Worm (Caenorhabditis elegans) whole organism, L2 larva: ENCODE data around the gene F25D1.3.

ENCODE experiments used
- C34F6.9 ChIP-seq: fragments of 150-350 bp; optimal IDR thresholded peaks from 2 replicates; lab custom pipeline; 2014; ENCODE audit warnings: missing biosample characterization, missing genetic modification characterization
- F13H6.1 ChIP-seq: sonication (generic microtip); optimal IDR thresholded peaks from 2 replicates; lab custom pipeline; 2016; ENCODE audit warnings: missing genetic modification characterization, missing compliant biosample characterization
- R02D3.7 ChIP-seq: fragments of 150-350 bp; optimal IDR thresholded peaks from 2 replicates; lab custom pipeline; 2014; ENCODE audit warnings: missing biosample characterization, missing genetic modification characterization
- ZK546.5 ChIP-seq: sonication (generic microtip); optimal IDR thresholded peaks from 2 replicates; lab custom pipeline; 2017; ENCODE audit warnings: missing biosample characterization, missing genetic modification characterization
- aly-2 ChIP-seq: fragments of 150-350 bp; optimal IDR thresholded peaks from 2 replicates; lab custom pipeline; 2014; ENCODE audit warnings: missing biosample characterization, missing genetic modification characterization
- blmp-1 ChIP-seq: sonication (generic microtip); optimal IDR thresholded peaks from 2 replicates; lab custom pipeline; 2017; ENCODE audit warnings: missing genetic modification characterization, mild to moderate bottlenecking, missing compliant biosample characterization, antibody characterized with exemption, moderate library complexity; ENCODE audit not compliant: insufficient read depth
- ceh-16 ChIP-seq: fragments of 150-350 bp; optimal IDR thresholded peaks from 2 replicates; lab custom pipeline; 2014; ENCODE audit warnings: missing biosample characterization, missing genetic modification characterization
- crh-2 ChIP-seq: sonication (generic microtip); optimal IDR thresholded peaks from 2 replicates; lab custom pipeline; 2017; ENCODE audit warnings: missing biosample characterization, missing genetic modification characterization
- dmd-4 ChIP-seq: sonication (generic microtip); optimal IDR thresholded peaks from 2 replicates; lab custom pipeline; 2017; ENCODE audit warnings: missing biosample characterization, missing genetic modification characterization
- elt-1 ChIP-seq: fragments of 150-350 bp; optimal IDR thresholded peaks from 2 replicates; lab custom pipeline; 2014; ENCODE audit warnings: missing biosample characterization, missing genetic modification characterization
- elt-3 ChIP-seq: sonication (generic microtip); optimal IDR thresholded peaks from 2 replicates; lab custom pipeline; 2017; ENCODE audit warnings: missing biosample characterization, missing genetic modification characterization
- fos-1 ChIP-seq: fragments of 150-350 bp; optimal IDR thresholded peaks from 2 replicates; lab custom pipeline; 2014; ENCODE audit warnings: missing biosample characterization, missing genetic modification characterization
- gmeb-1 ChIP-seq: fragments of 150-350 bp; optimal IDR thresholded peaks from 2 replicates; lab custom pipeline; 2014; ENCODE audit warnings: missing biosample characterization, missing genetic modification characterization
- lin-13 ChIP-seq: fragments of 150-350 bp; optimal IDR thresholded peaks from 2 replicates; lab custom pipeline; 2014; ENCODE audit warnings: missing biosample characterization, missing genetic modification reagents, missing genetic modification characterization
- lin-39 ChIP-seq: fragments of 150-350 bp; optimal IDR thresholded peaks from 2 replicates; lab custom pipeline; 2014; ENCODE audit warnings: missing biosample characterization, missing genetic modification reagents, missing genetic modification characterization
- mab-5 ChIP-seq: fragments of 150-350 bp; optimal IDR thresholded peaks from 2 replicates; lab custom pipeline; 2014; ENCODE audit warnings: missing biosample characterization, missing genetic modification characterization
- mbf-1 ChIP-seq: sonication (generic microtip); optimal IDR thresholded peaks from 2 replicates; lab custom pipeline; 2017; ENCODE audit warnings: missing biosample characterization, missing genetic modification characterization
- mdl-1 ChIP-seq, 2 experiments: fragments of 150-350 bp in 1 of 2; sonication (generic microtip) in 1 of 2; optimal IDR thresholded peaks; 2 replicates each; lab custom pipeline; 2017; ENCODE audit warnings: missing biosample characterization in 2 of 2, missing genetic modification characterization in 2 of 2
- nhr-21 ChIP-seq: fragments of 150-350 bp; optimal IDR thresholded peaks from 2 replicates; lab custom pipeline; 2014; ENCODE audit warnings: missing biosample characterization, missing genetic modification characterization
- nhr-237 ChIP-seq: fragments of 150-350 bp; optimal IDR thresholded peaks from 2 replicates; lab custom pipeline; 2014; ENCODE audit warnings: missing biosample characterization, missing genetic modification characterization
- peb-1 ChIP-seq: fragments of 150-350 bp; optimal IDR thresholded peaks from 2 replicates; lab custom pipeline; 2014; ENCODE audit warnings: missing biosample characterization, missing genetic modification characterization
- skn-1 ChIP-seq: sonication (generic microtip); optimal IDR thresholded peaks from 2 replicates; lab custom pipeline; 2017; ENCODE audit warnings: missing biosample characterization, missing genetic modification characterization
- sma-9 ChIP-seq, 2 experiments: fragments of 150-350 bp in 1 of 2; sonication (generic microtip) in 1 of 2; optimal IDR thresholded peaks; 2 replicates each; lab custom pipeline; 2014 to 2016; ENCODE audit warnings: missing genetic modification characterization in 2 of 2, mild to moderate bottlenecking in 1 of 2, missing biosample characterization in 1 of 2, missing compliant biosample characterization in 1 of 2, missing genetic modification reagents in 1 of 2, moderate library complexity in 1 of 2
- snpc-4 ChIP-seq: fragments of 150-350 bp; optimal IDR thresholded peaks from 2 replicates; lab custom pipeline; 2014; ENCODE audit warnings: missing biosample characterization, missing genetic modification characterization
- unc-39 ChIP-seq: fragments of 150-350 bp; optimal IDR thresholded peaks from 2 replicates; lab custom pipeline; 2014; ENCODE audit warnings: missing biosample characterization, missing genetic modification characterization
- ztf-1 ChIP-seq: fragments of 200-800 bp; sonication (Bioruptor generic); conservative IDR thresholded peaks from 2 replicates; pipeline ENCODE4 v1.3.6; 2022; ENCODE audit warnings: missing genetic modification characterization, missing compliant biosample characterization
- ztf-11 ChIP-seq: sonication (generic microtip); optimal IDR thresholded peaks from 2 replicates; lab custom pipeline; 2017; ENCODE audit warnings: missing biosample characterization, missing genetic modification characterization

F25D1.3 gene

DNA sequence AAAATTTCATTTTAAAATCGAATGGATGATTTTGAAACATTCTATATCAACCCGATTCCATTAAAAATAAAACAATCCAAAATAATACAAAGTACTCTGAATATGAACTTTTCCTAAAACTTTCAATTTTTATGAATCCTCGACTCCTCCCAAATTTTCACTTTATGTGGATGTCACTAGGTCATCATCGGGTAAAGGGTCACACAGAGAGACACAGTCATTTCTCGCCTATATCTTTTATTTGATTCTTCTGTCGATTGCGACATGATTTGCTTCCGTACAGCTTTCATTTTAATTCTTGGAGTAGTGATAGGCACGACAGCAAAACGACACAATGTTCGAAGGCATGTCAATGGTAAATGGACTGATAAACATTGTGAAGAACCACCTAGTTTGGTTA is at the start of gene F25D1.3:
Gene F25D1.3 (plus strand): TSS at position 225 of the 400 bp plus-strand sequence.
- TF ChIP-seq fos-1 (tag; lab: Kevin White, UChicago) (no peak), blmp-1 (tag; lab: Kevin White, UChicago) (peak; percentile 30)

DNA sequence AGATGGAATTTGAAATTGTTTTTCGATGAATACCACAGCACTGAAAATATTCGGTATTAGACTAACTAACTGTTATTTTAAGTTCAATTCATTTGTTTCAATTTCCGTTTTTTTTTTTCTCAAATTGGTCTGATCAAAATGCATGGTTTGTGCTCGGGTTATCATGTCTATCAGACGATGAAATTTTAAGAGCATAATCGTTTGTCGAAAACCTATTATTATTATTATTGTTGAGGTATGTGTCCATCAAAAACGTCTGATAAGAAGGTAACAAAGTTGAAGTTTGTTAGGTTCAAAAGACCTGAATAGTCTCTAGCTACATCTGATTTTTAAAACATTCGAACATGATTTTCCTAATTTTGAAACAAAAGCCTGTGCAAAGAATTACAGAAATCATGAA is 44.5 kb upstream of the F25D1.3 start:
- peak; percentile 59 for TF ChIP-seq fos-1 (tag; lab: Kevin White, UChicago)
- no peak for TF ChIP-seq ZK546.5 (tag; lab: Kevin White, UChicago)
- peak; percentile 34 for TF ChIP-seq sma-9 (GFP tag; optimal IDR thresholded peaks at IDR 0.05; lab: Kevin White, UChicago)
- no peak for TF ChIP-seq sma-9 (tag; optimal IDR thresholded peaks at IDR 0.05; lab: Kevin White, UChicago)
- TF ChIP-seq, all 48 proteins: peak for 2

DNA sequence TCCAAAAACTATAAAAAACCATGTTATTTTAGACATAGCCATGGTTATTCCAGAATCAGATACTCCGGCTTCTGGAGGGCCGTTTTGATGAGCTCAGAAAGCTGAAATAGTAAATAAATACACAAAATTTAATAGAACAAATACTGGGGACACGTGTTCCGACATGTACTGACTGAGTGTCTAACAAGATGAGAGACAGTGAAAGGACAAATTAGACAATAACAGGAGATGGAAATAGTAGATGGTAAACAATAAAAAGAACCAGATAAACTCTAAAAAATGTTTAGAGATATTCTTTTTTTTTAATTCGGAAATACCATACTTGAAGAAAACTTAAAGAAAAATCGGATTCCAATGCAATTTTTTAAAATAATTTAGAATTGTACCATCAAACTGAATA is 43.9 kb upstream of the F25D1.3 start, which contains the start of gene Y32F6B.1:
Gene Y32F6B.1 (minus strand): TSS at position 101 of the 400 bp plus-strand sequence.
- no peak for TF ChIP-seq ceh-16 (tag; lab: Kevin White, UChicago)
- TF ChIP-seq aly-2 (tag; lab: Kevin White, UChicago), result no peak
- no peak for TF ChIP-seq crh-2 (tag; lab: Kevin White, UChicago)
- TF ChIP-seq R02D3.7 (tag; lab: Kevin White, UChicago), result no peak
- no peak for TF ChIP-seq ztf-1 (GFP tag; lab: Robert Waterston, UW)
- no peak for TF ChIP-seq unc-39 (tag; lab: Kevin White, UChicago)

DNA sequence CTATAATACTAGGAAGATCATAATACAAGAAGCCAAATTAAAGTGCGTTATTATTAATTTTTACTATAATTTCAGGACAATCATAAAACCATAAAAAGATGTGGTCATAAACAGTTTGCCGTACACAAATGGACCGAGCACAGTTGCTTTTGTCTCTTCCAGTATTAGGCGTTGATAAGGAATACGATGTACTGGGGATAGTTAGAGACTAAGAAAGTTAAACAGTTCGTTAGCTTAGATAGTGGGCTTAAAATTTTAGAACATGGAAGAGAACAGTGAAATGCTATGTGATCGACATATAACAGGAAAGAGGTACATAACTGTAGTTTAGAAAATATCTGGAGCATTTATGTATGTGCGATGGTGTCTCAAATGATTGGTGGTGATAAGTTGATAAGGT is 43.1 kb upstream of the F25D1.3 start:
- TF ChIP-seq elt-3 (tag; lab: Kevin White, UChicago), result no peak
- TF ChIP-seq blmp-1 (tag; lab: Kevin White, UChicago), result no peak
- no peak for TF ChIP-seq R02D3.7 (tag; lab: Kevin White, UChicago)
- no peak for TF ChIP-seq gmeb-1 (tag; lab: Kevin White, UChicago)
- no peak for TF ChIP-seq ZK546.5 (tag; lab: Kevin White, UChicago)
- no peak for TF ChIP-seq mdl-1 (tag; optimal IDR thresholded peaks at IDR 0.05; lab: Kevin White, UChicago)
- TF ChIP-seq ztf-11 (tag; lab: Kevin White, UChicago), result no peak
- no peak for TF ChIP-seq skn-1 (tag; lab: Kevin White, UChicago)
- TF ChIP-seq dmd-4 (tag; lab: Kevin White, UChicago), result no peak
- no peak for TF ChIP-seq nhr-237
- peak; percentile 7 for TF ChIP-seq F13H6.1
- peak; percentile 5 for TF ChIP-seq crh-2 (tag; lab: Kevin White, UChicago)
- TF ChIP-seq peb-1, result no peak
- TF ChIP-seq fos-1 (tag; lab: Kevin White, UChicago), result peak; percentile 57
- no peak for TF ChIP-seq snpc-4 (tag; lab: Kevin White, UChicago)

DNA sequence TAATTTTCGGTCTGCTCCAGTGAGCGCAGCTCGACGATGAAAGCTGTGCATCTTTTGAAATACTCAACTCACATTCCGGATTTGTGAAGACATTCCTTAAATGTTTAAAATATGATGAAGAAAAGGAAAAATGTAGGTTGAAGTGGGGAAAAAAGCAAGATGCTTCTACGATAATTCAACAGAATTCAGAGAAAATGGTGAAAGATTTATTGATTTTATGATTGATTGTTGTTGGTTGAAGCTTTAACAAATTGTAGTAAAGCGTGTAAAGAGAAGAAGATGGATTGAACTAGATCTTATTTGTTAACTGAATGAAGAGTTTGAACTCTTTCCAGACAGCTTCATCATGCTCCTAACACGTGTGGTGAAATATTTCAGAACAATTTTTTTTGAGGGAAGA is 38.5 kb upstream of the F25D1.3 start, which contains the start of gene ncx-5:
Gene ncx-5 (minus strand): TSS at position 101 of the 400 bp plus-strand sequence.
- TF ChIP-seq unc-39 (tag; lab: Kevin White, UChicago), result no peak
- TF ChIP-seq nhr-237, result no peak
- no peak for TF ChIP-seq R02D3.7 (tag; lab: Kevin White, UChicago)
- TF ChIP-seq aly-2 (tag; lab: Kevin White, UChicago), result no peak
- no peak for TF ChIP-seq crh-2 (tag; lab: Kevin White, UChicago)
- no peak for TF ChIP-seq dmd-4 (tag; lab: Kevin White, UChicago)
- no peak for TF ChIP-seq mbf-1 (tag; lab: Kevin White, UChicago)

DNA sequence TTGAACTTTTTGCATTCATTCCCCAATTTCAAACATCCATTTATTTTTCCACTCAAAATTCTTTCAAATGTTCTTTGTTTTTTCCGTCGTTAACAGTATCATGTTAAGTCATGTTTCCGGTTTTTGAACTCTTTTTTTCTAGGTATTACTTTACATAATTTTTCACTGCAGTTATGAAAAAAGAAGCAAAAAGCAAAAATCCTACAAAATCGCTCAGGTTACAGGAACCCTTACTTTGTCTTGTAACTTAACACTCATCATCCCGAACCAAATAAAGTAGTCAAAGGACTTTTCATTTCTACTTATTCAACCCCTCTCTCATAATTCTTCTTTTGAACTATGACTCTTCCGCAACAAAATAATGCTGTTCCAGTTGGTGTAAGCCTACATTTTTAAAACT is 37.1 kb upstream of the F25D1.3 start, which contains the start of gene aqp-5:
Gene aqp-5 (plus strand): TSS at position 301 of the 400 bp plus-strand sequence.
- TF ChIP-seq ztf-11 (tag; lab: Kevin White, UChicago), result no peak
- TF ChIP-seq elt-1 (tag; lab: Kevin White, UChicago), result no peak
- TF ChIP-seq gmeb-1 (tag; lab: Kevin White, UChicago), result no peak
- no peak for TF ChIP-seq nhr-21 (tag; lab: Kevin White, UChicago)
- no peak for TF ChIP-seq unc-39 (tag; lab: Kevin White, UChicago)
- TF ChIP-seq elt-3 (tag; lab: Kevin White, UChicago), result no peak
- no peak for TF ChIP-seq dmd-4 (tag; lab: Kevin White, UChicago)
- TF ChIP-seq C34F6.9 (tag; lab: Kevin White, UChicago), result no peak
- TF ChIP-seq lin-39 (tag; lab: Kevin White, UChicago), result no peak
- no peak for TF ChIP-seq mab-5 (tag; lab: Kevin White, UChicago)
- TF ChIP-seq F13H6.1, result no peak
- no peak for TF ChIP-seq lin-13
- TF ChIP-seq aly-2 (tag; lab: Kevin White, UChicago), result no peak

DNA sequence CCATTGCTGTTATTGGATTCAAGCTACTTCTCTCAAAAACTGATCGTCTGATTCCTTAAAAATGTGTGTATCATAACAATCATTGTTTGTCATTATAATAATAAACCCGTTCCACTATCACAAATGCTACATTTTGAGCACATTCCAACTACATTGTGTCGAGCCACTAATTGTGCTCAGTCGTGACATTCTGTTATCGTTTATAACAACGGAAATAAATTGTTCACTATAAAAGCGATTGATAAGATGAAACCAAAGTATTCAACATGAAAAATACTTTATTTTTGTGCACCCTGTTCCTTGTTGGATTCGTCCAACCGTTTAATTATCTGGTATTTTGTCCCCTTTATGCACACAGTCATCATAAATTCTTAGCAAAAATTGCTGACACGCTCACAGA is 35.4 kb upstream of the F25D1.3 start, which contains the start of gene ugt-33:
Gene ugt-33 (plus strand): TSS at position 260 of the 400 bp plus-strand sequence.
- TF ChIP-seq lin-13 (no peak), sma-9 (GFP tag; optimal IDR thresholded peaks at IDR 0.05; lab: Kevin White, UChicago) (peak; percentile 26), sma-9 (tag; optimal IDR thresholded peaks at IDR 0.05; lab: Kevin White, UChicago) (no peak), fos-1 (tag; lab: Kevin White, UChicago) (peak; percentile 64), gmeb-1 (tag; lab: Kevin White, UChicago) (peak; percentile 23)
- TF ChIP-seq, all 48 proteins: peak for 3
